Fruit fly (Drosophila melanogaster) whole organism, embryonic: ENCODE results near the gene APC4.

Experiments
- ATbp ChIP-seq: fragments of 200-800 bp; sonication (Bioruptor generic); optimal IDR thresholded peaks from 2 replicates; lab custom pipeline; 2017; ENCODE audit warnings: missing biosample characterization, mild to moderate bottlenecking, missing genetic modification characterization, missing genetic modification reagents
- Blimp-1 ChIP-seq: fragments of 200-800 bp; sonication (Bioruptor generic); optimal IDR thresholded peaks from 3 replicates; lab custom pipeline; 2018; ENCODE audit warnings: missing biosample characterization, missing genetic modification characterization, mild to moderate bottlenecking, moderate library complexity, missing genetic modification reagents
- CG10147 ChIP-seq: fragments of 200-800 bp; sonication (Bioruptor generic); optimal IDR thresholded peaks from 2 replicates; lab custom pipeline; 2019; ENCODE audit warnings: missing biosample characterization, mild to moderate bottlenecking, missing genetic modification characterization, moderate library complexity
- CG10654 ChIP-seq: fragments of 200-800 bp; sonication (Bioruptor generic); optimal IDR thresholded peaks from 2 replicates; lab custom pipeline; 2016; ENCODE audit warnings: missing biosample characterization, missing genetic modification characterization
- CG10959 ChIP-seq: fragments of 200-800 bp; sonication (Bioruptor generic); IDR thresholded peaks from 2 replicates; pipeline ENCODE4 v1.3.6; 2022; ENCODE audit warnings: missing biosample characterization, missing genetic modification characterization
- CG11504 ChIP-seq: fragments of 200-800 bp; sonication (Bioruptor generic); optimal IDR thresholded peaks from 3 replicates; lab custom pipeline; 2019; ENCODE audit warnings: missing biosample characterization, mild to moderate bottlenecking, missing genetic modification characterization, moderate library complexity
- CG12071 ChIP-seq: fragments of 200-800 bp; sonication (Bioruptor generic); optimal IDR thresholded peaks from 3 replicates; lab custom pipeline; 2018; ENCODE audit warnings: missing biosample characterization, mild to moderate bottlenecking, missing genetic modification characterization
- CG12104 ChIP-seq: fragments of 200-800 bp; sonication (Bioruptor generic); optimal IDR thresholded peaks from 3 replicates; lab custom pipeline; 2016; ENCODE audit warnings: missing biosample characterization, missing genetic modification characterization
- CG12659 ChIP-seq: fragments of 200-800 bp; sonication (Bioruptor generic); optimal IDR thresholded peaks from 3 replicates; lab custom pipeline; 2017; ENCODE audit warnings: mild to moderate bottlenecking, missing biosample characterization, missing genetic modification reagents, missing genetic modification characterization
- CG14965 ChIP-seq: fragments of 200-800 bp; sonication (Bioruptor generic); optimal IDR thresholded peaks from 2 replicates; lab custom pipeline; 2016; ENCODE audit warnings: missing biosample characterization, missing genetic modification characterization, borderline replicate concordance
- CG15269 ChIP-seq: fragments of 200-800 bp; sonication (Bioruptor generic); optimal IDR thresholded peaks from 2 replicates; lab custom pipeline; 2018; ENCODE audit warnings: missing biosample characterization, mild to moderate bottlenecking, missing genetic modification characterization, moderate library complexity
- CG15514 ChIP-seq: fragments of 200-800 bp; sonication (Bioruptor generic); optimal IDR thresholded peaks from 3 replicates; lab custom pipeline; 2017; ENCODE audit warnings: missing biosample characterization, missing genetic modification characterization, mild to moderate bottlenecking, moderate library complexity, missing genetic modification reagents
- CG15696 ChIP-seq: fragments of 200-800 bp; sonication (Bioruptor generic); optimal IDR thresholded peaks from 2 replicates; lab custom pipeline; 2019; ENCODE audit warnings: missing biosample characterization, mild to moderate bottlenecking, missing genetic modification characterization, moderate library complexity
- CG17612 ChIP-seq: fragments of 200-800 bp; sonication (Bioruptor generic); IDR thresholded peaks from 2 replicates; pipeline ENCODE4 v1.3.6; 2022; ENCODE audit warnings: missing biosample characterization, missing genetic modification characterization
- CG2202 ChIP-seq: fragments of 200-800 bp; sonication (Bioruptor generic); optimal IDR thresholded peaks from 2 replicates; lab custom pipeline; 2018; ENCODE audit warnings: missing biosample characterization, mild to moderate bottlenecking, missing genetic modification characterization
- CG2712 ChIP-seq: fragments of 200-800 bp; optimal IDR thresholded peaks from 3 replicates; lab custom pipeline; 2019; ENCODE audit warnings: missing biosample characterization, mild to moderate bottlenecking, missing genetic modification characterization, moderate library complexity
- CG3065 ChIP-seq: fragments of 200-800 bp; sonication (Bioruptor generic); optimal IDR thresholded peaks from 2 replicates; lab custom pipeline; 2016; ENCODE audit warnings: missing biosample characterization, missing genetic modification characterization
- CG32772 ChIP-seq: fragments of 200-800 bp; sonication (Bioruptor generic); IDR thresholded peaks from 2 replicates; pipeline ENCODE4 v1.3.6; 2022; ENCODE audit warnings: missing biosample characterization, missing genetic modification characterization
- CG6791 ChIP-seq: fragments of 200-800 bp; sonication (Bioruptor generic); IDR thresholded peaks from 3 replicates; pipeline ENCODE4 v1.3.6; 2022; ENCODE audit warnings: missing biosample characterization, missing genetic modification characterization; ENCODE audit not compliant: partially characterized antibody
- CG6854 ChIP-seq: fragments of 200-800 bp; sonication (Bioruptor generic); optimal IDR thresholded peaks from 3 replicates; lab custom pipeline; 2017; ENCODE audit warnings: missing biosample characterization, mild to moderate bottlenecking, missing genetic modification characterization
- CG7271 ChIP-seq: fragments of 200-800 bp; sonication (Bioruptor generic); optimal IDR thresholded peaks from 2 replicates; lab custom pipeline; 2018; ENCODE audit warnings: missing biosample characterization, mild to moderate bottlenecking, missing genetic modification characterization, moderate library complexity
- CG7786 ChIP-seq: fragments of 200-800 bp; sonication (Bioruptor generic); optimal IDR thresholded peaks from 2 replicates; lab custom pipeline; 2016; ENCODE audit warnings: missing biosample characterization, missing genetic modification characterization
- CkIIα-i1 ChIP-seq: fragments of 200-800 bp; sonication (Bioruptor generic); IDR thresholded peaks from 2 replicates; pipeline ENCODE4 v1.3.6; 2022; ENCODE audit warnings: missing biosample characterization, missing genetic modification characterization
- Drgx ChIP-seq: fragments of 200-800 bp; sonication (Bioruptor generic); IDR thresholded peaks from 2 replicates; pipeline ENCODE4 v1.3.6; 2022; ENCODE audit warnings: missing biosample characterization, missing genetic modification characterization
- E2f2 ChIP-seq: fragments of 200-800 bp; sonication (Bioruptor generic); IDR thresholded peaks from 2 replicates; pipeline ENCODE4 v1.3.6; 2022; ENCODE audit warnings: missing biosample characterization, missing genetic modification characterization
- Myb ChIP-seq: fragments of 200-800 bp; sonication (Bioruptor generic); optimal IDR thresholded peaks from 2 replicates; lab custom pipeline; 2016; ENCODE audit warnings: missing biosample characterization, missing genetic modification characterization
- NC2β ChIP-seq: fragments of 200-800 bp; sonication (Bioruptor generic); optimal IDR thresholded peaks from 2 replicates; lab custom pipeline; 2016; ENCODE audit warnings: missing biosample characterization, missing genetic modification characterization
- Nf-YB ChIP-seq: fragments of 200-800 bp; sonication (Bioruptor generic); optimal IDR thresholded peaks from 3 replicates; lab custom pipeline; 2019; ENCODE audit warnings: missing biosample characterization, mild to moderate bottlenecking, missing genetic modification characterization, moderate library complexity
- Nf-YC ChIP-seq: fragments of 200-800 bp; optimal IDR thresholded peaks from 3 replicates; lab custom pipeline; 2019; ENCODE audit warnings: missing biosample characterization, mild to moderate bottlenecking, missing genetic modification characterization, moderate library complexity
- Sox100B ChIP-seq: fragments of 200-800 bp; sonication (Bioruptor generic); optimal IDR thresholded peaks from 3 replicates; lab custom pipeline; 2018; ENCODE audit warnings: missing biosample characterization, mild to moderate bottlenecking, missing genetic modification characterization
- Sry-β ChIP-seq: fragments of 200-800 bp; sonication (Bioruptor generic); optimal IDR thresholded peaks from 2 replicates; lab custom pipeline; 2018; ENCODE audit warnings: missing biosample characterization, mild to moderate bottlenecking, missing genetic modification characterization, moderate library complexity
- TFAM ChIP-seq: fragments of 200-800 bp; sonication (Bioruptor generic); optimal IDR thresholded peaks from 2 replicates; lab custom pipeline; 2017; ENCODE audit warnings: missing biosample characterization, missing genetic modification characterization, inconsistent platforms
- Usf ChIP-seq: fragments of 200-800 bp; sonication (Bioruptor generic); optimal IDR thresholded peaks from 2 replicates; lab custom pipeline; 2017; ENCODE audit warnings: missing genotype, missing biosample characterization, missing genetic modification characterization
- az2 ChIP-seq: fragments of 200-800 bp; sonication (Bioruptor generic); optimal IDR thresholded peaks from 3 replicates; lab custom pipeline; 2016; ENCODE audit warnings: missing biosample characterization, missing genetic modification characterization
- cas ChIP-seq: fragments of 200-800 bp; sonication (Bioruptor generic); IDR thresholded peaks from 2 replicates; pipeline ENCODE4 v1.3.6; 2022; ENCODE audit warnings: missing biosample characterization, missing genetic modification characterization
- gcm2 ChIP-seq: fragments of 200-800 bp; sonication (Bioruptor generic); optimal IDR thresholded peaks from 2 replicates; lab custom pipeline; 2016; ENCODE audit warnings: missing biosample characterization, missing genetic modification characterization
- kni ChIP-seq: fragments of 200-800 bp; sonication (Bioruptor generic); optimal IDR thresholded peaks from 3 replicates; lab custom pipeline; 2017; ENCODE audit warnings: mild to moderate bottlenecking, missing biosample characterization, missing genetic modification reagents, missing genetic modification characterization
- pan ChIP-seq, 4 experiments: fragments of >200 bp in 3 of 4; fragments of 200-800 bp in 1 of 4; sonication (Bioruptor generic) in 1 of 4; optimal IDR thresholded peaks in 3 of 4; IDR thresholded peaks in 1 of 4; 2 replicates each; pipeline versions ENCODE4 v1.3.6 to Lab custom; 2017 to 2022; ENCODE audit warnings: missing biosample characterization in 2 of 4, missing genetic modification characterization in 2 of 4, mixed read lengths in 1 of 4
- pzg ChIP-seq: fragments of 200-800 bp; sonication (Bioruptor generic); optimal IDR thresholded peaks from 3 replicates; lab custom pipeline; 2018; ENCODE audit warnings: missing biosample characterization, mild to moderate bottlenecking, missing genetic modification characterization, moderate library complexity
- stc ChIP-seq: fragments of 200-800 bp; sonication (Bioruptor generic); IDR thresholded peaks from 2 replicates; pipeline ENCODE4 v1.3.6; 2022; ENCODE audit warnings: missing biosample characterization, missing genetic modification characterization
- tap ChIP-seq: fragments of 200-800 bp; optimal IDR thresholded peaks from 3 replicates; lab custom pipeline; 2019; ENCODE audit warnings: missing biosample characterization, mild to moderate bottlenecking, missing genetic modification characterization, moderate library complexity
- tna ChIP-seq: fragments of 200-800 bp; sonication (Bioruptor generic); IDR thresholded peaks from 2 replicates; pipeline ENCODE4 v1.3.6; 2022; ENCODE audit warnings: missing biosample characterization, missing genetic modification characterization; ENCODE audit not compliant: partially characterized antibody
- ttk ChIP-seq: fragments of 200-800 bp; sonication (Bioruptor generic); IDR thresholded peaks from 2 replicates; pipeline ENCODE4 v2.1.2; 2022; ENCODE audit warnings: missing biosample characterization, missing genetic modification characterization
- tup ChIP-seq: fragments of 200-800 bp; sonication (Bioruptor generic); optimal IDR thresholded peaks from 2 replicates; lab custom pipeline; 2016; ENCODE audit warnings: missing biosample characterization, mild to moderate bottlenecking, missing genetic modification characterization, moderate library complexity
- twi ChIP-seq: fragments of 200-800 bp; optimal IDR thresholded peaks from 2 replicates; lab custom pipeline; 2019; ENCODE audit warnings: missing biosample characterization, mild to moderate bottlenecking, missing genetic modification characterization, moderate library complexity
- unc-4 ChIP-seq: fragments of 200-800 bp; sonication (Bioruptor generic); IDR thresholded peaks from 2 replicates; pipeline ENCODE4 v1.3.6; 2022; ENCODE audit warnings: missing biosample characterization, missing genetic modification characterization; ENCODE audit not compliant: partially characterized antibody
- unpg ChIP-seq: fragments of 200-800 bp; sonication (Bioruptor generic); optimal IDR thresholded peaks from 3 replicates; lab custom pipeline; 2018; ENCODE audit warnings: missing biosample characterization, mild to moderate bottlenecking, missing genetic modification characterization, moderate library complexity

Gene APC4

DNA sequence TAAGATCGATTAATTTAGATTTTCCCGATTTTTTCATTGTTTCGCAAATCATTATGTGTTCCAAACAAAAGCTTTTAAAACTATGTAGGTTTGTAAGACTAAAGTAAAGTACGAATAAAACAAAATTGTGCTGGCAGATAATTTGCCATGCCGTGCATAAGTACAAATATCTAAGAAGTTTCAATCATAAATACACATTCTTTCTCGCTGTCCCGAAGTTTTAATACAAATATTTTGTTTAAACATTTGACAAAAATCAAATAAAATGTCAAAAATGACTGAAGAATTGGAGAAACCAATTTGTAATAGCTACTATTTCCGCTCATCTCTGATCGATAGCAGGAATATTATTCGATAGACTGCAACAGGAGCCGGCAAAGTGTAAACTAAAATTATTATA lies at the start of gene APC4 (continued):
- TF ChIP-seq Nf-YB (no peak), CG15269 (peak; percentile 34), twi (tag; lab: Kevin White, UChicago) (no peak), tup (GFP tag; lab: Kevin White, UChicago) (no peak), CG7786 (peak; percentile 9), Usf (GFP tag; lab: Kevin White, UChicago) (no peak), CG17612 (GFP tag; lab: Robert Waterston, UW) (no peak), CG12071 (GFP tag; lab: Kevin White, UChicago) (no peak), pan (optimal IDR thresholded peaks at IDR 0.05; lab: Kevin White, UChicago) (no peak), pan (GFP tag; optimal IDR thresholded peaks at IDR 0.05 in 1 of 2, IDR thresholded peaks at IDR 0.05 in 1 of 2) (no peak), CG7271 (no peak), pzg (peak; percentile 12), CG6854 (GFP tag; lab: Kevin White, UChicago) (no peak), Nf-YC (tag; lab: Kevin White, UChicago) (peak; percentile 42), gcm2 (no peak), CkIIα-i1 (GFP tag; lab: Robert Waterston, UW) (no peak), CG12659 (peak; percentile 49)

DNA sequence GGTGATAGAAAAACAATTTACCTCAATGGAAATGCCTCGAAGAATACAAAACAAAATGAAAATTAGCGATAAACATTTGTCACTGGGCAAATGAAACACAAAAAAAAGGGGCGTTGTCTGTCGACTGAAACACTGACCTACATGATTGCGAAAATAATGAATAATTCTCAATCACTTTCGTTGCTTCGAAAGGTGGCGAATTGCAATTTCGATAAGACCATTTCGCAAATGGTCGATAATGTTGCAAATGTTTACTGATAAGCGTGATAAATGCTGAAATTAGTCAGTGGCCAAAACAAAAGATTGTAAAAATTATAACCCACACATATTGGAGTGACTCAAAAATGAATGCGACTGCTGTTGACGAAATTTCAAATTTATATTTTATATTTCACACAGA lies 46.6 kb upstream of the APC4 start:
- TF ChIP-seq CG2712 (tag; lab: Kevin White, UChicago) (no peak), Sox100B (GFP tag; lab: Kevin White, UChicago) (no peak), unpg (GFP tag; lab: Kevin White, UChicago) (no peak), ATbp (GFP tag; lab: Kevin White, UChicago) (no peak), CG10959 (GFP tag; lab: Robert Waterston, UW) (no peak), CG10654 (no peak), E2f2 (GFP tag; lab: Robert Waterston, UW) (no peak), CG15514 (GFP tag; lab: Kevin White, UChicago) (no peak), tna (GFP tag; lab: Robert Waterston, UW) (no peak), CG12104 (GFP tag; lab: Kevin White, UChicago) (no peak), kni (GFP tag; lab: Kevin White, UChicago) (no peak), NC2β (GFP tag; lab: Kevin White, UChicago) (no peak), stc (GFP tag; lab: Robert Waterston, UW) (no peak), Sry-β (GFP tag; lab: Kevin White, UChicago) (no peak), unc-4 (GFP tag; lab: Robert Waterston, UW) (no peak), Myb (no peak)

DNA sequence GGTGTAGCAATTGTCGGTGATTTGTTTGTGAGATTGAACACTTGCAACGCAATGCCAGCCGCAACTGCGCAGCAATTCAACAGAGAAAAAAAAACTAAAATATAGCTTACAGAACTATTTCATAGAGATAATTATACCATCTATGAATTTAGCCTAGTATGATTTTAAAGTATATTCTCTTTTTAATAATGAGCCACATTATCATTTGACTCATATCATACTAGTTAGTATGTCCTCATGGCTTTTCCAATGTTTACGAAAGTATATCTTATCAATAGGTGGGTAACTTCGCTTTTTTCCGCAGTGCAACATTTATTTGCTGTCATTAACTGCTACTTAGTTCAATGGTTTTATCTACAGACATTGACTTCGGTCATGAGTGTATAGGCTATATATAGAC lies 44.0 kb upstream of the APC4 start:
- no peak for TF ChIP-seq CG3065 (GFP tag; lab: Kevin White, UChicago)
- peak; percentile 30; the same call in 1 of the 2 replicates for TF ChIP-seq Drgx

DNA sequence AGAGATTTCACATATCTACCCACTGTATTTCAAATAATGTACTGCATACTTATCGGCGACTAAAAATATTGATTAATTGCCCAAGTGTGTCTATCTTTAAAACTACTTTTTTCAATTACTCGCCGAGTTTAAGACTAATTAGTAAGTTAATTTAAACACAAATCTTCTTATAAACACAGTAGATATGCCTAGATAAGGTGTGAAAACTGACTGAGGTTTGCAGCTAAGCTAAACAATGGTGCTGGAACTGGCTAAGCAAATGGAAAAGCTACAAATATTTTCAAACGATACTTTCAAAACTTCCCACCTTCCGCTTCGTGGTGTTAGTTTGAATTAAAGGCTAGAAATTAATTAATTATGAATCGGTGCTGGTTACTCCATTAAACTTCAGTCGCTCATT lies 41.9 kb upstream of the APC4 start:
- no peak for TF ChIP-seq cas (GFP tag; lab: Robert Waterston, UW)
- 0 out of 3 replicates have a peak, but pooled peaks have one; percentile 9 for TF ChIP-seq CG6791 (GFP tag; lab: Robert Waterston, UW)
- no peak for TF ChIP-seq CG32772
- TF ChIP-seq CG15696 (tag; lab: Kevin White, UChicago): no peak
- TF ChIP-seq CG6854 (GFP tag; lab: Kevin White, UChicago): no peak
- TF ChIP-seq E2f2 (GFP tag; lab: Robert Waterston, UW): peak; percentile 63
- TF ChIP-seq Blimp-1 (GFP tag; lab: Kevin White, UChicago): no peak
- TF ChIP-seq ttk: no peak
- no peak for TF ChIP-seq TFAM (GFP tag; lab: Kevin White, UChicago)
- TF ChIP-seq tap: no peak
- TF ChIP-seq CG11504 (tag; lab: Kevin White, UChicago): peak; percentile 16
- no peak for TF ChIP-seq az2 (GFP tag; lab: Kevin White, UChicago)
- TF ChIP-seq CG2202: no peak
- no peak for TF ChIP-seq CG14965 (GFP tag; lab: Kevin White, UChicago)
- TF ChIP-seq CG10147 (GFP tag; lab: Kevin White, UChicago): no peak
